Fruit fly (Drosophila melanogaster) whole organism, adult: ENCODE results near the gene Mcad.

Source experiments
- CG11617 ChIP-seq: fragments of 200-800 bp; sonication (Bioruptor generic); optimal IDR thresholded peaks from 2 replicates; lab custom pipeline; 2017; ENCODE audit warnings: mild to moderate bottlenecking, missing biosample characterization, missing genetic modification reagents, missing genetic modification characterization
- CG12768 ChIP-seq: fragments of 200-800 bp; sonication (Bioruptor generic); optimal IDR thresholded peaks from 2 replicates; lab custom pipeline; 2017; ENCODE audit warnings: missing biosample characterization, missing genetic modification characterization, mild to moderate bottlenecking, moderate library complexity, missing genetic modification reagents
- CG14711 ChIP-seq: fragments of 200-800 bp; sonication (Bioruptor generic); optimal IDR thresholded peaks from 2 replicates; lab custom pipeline; 2018; ENCODE audit warnings: missing biosample characterization, mild to moderate bottlenecking, missing genetic modification characterization, moderate library complexity
- CG1620 ChIP-seq: fragments of 200-800 bp; sonication (Bioruptor generic); optimal IDR thresholded peaks from 2 replicates; lab custom pipeline; 2016; ENCODE audit warnings: missing biosample characterization, missing genetic modification characterization
- CG33017 ChIP-seq: fragments of 200-800 bp; sonication (Bioruptor generic); optimal IDR thresholded peaks from 2 replicates; lab custom pipeline; 2018; ENCODE audit warnings: missing biosample characterization, mild to moderate bottlenecking, missing genetic modification characterization, moderate library complexity
- CG5204 ChIP-seq: fragments of 200-800 bp; sonication (Bioruptor generic); optimal IDR thresholded peaks from 2 replicates; lab custom pipeline; 2016; ENCODE audit warnings: missing biosample characterization, missing genetic modification characterization
- CG7045 ChIP-seq: fragments of 200-800 bp; sonication (Bioruptor generic); optimal IDR thresholded peaks from 2 replicates; lab custom pipeline; 2017; ENCODE audit warnings: missing biosample characterization, mild to moderate bottlenecking, missing genetic modification characterization
- CG7101 ChIP-seq: fragments of 200-800 bp; sonication (Bioruptor generic); optimal IDR thresholded peaks from 2 replicates; lab custom pipeline; 2018; ENCODE audit warnings: missing biosample characterization, mild to moderate bottlenecking, missing genetic modification characterization, moderate library complexity
- Clk ChIP-seq: fragments of 200-800 bp; sonication (Bioruptor generic); optimal IDR thresholded peaks from 2 replicates; lab custom pipeline; 2017; ENCODE audit warnings: missing biosample characterization, missing genetic modification characterization
- Crg-1 ChIP-seq: fragments of 200-800 bp; sonication (Bioruptor generic); optimal IDR thresholded peaks from 2 replicates; lab custom pipeline; 2016; ENCODE audit warnings: missing biosample characterization, missing genetic modification characterization
- Hr96 ChIP-seq: fragments of 200-800 bp; sonication (Bioruptor generic); optimal IDR thresholded peaks from 2 replicates; lab custom pipeline; 2016; ENCODE audit warnings: missing biosample characterization, missing genetic modification characterization
- Mnt ChIP-seq: fragments of 200-800 bp; sonication (Bioruptor generic); optimal IDR thresholded peaks from 2 replicates; lab custom pipeline; 2016; ENCODE audit warnings: missing biosample characterization, mild to moderate bottlenecking, missing genetic modification characterization
- bab1 ChIP-seq: fragments of 200-800 bp; sonication (Bioruptor generic); optimal IDR thresholded peaks from 3 replicates; lab custom pipeline; 2019; ENCODE audit warnings: missing biosample characterization, mild to moderate bottlenecking, missing genetic modification characterization, moderate library complexity
- cic ChIP-seq: fragments of 200-800 bp; sonication (Bioruptor generic); optimal IDR thresholded peaks from 2 replicates; lab custom pipeline; 2017; ENCODE audit warnings: missing biosample characterization, mild to moderate bottlenecking, missing genetic modification characterization, moderate library complexity
- cnc ChIP-seq, 2 experiments: fragments of >200 bp; optimal IDR thresholded peaks; 2 replicates each; lab custom pipeline; 2017
- kay ChIP-seq: fragments of 200-800 bp; sonication (Bioruptor generic); peaks from one replicate; lab custom pipeline; 2016; ENCODE audit warnings: missing biosample characterization, missing genetic modification characterization, borderline replicate concordance
- ovo ChIP-seq: fragments of 200-800 bp; sonication (Bioruptor generic); optimal IDR thresholded peaks from 2 replicates; lab custom pipeline; 2016; ENCODE audit warnings: missing biosample characterization, missing genetic modification characterization
- pad ChIP-seq: fragments of 200-800 bp; sonication (Bioruptor generic); optimal IDR thresholded peaks from 3 replicates; lab custom pipeline; 2017; ENCODE audit warnings: missing biosample characterization, missing genetic modification characterization, mild to moderate bottlenecking, moderate library complexity, missing genetic modification reagents
- tj ChIP-seq: fragments of 200-800 bp; sonication (Bioruptor generic); optimal IDR thresholded peaks from 3 replicates; lab custom pipeline; 2017; ENCODE audit warnings: missing biosample characterization, mild to moderate bottlenecking, missing genetic modification characterization, moderate library complexity
- toe ChIP-seq: fragments of 200-800 bp; sonication (Bioruptor generic); optimal IDR thresholded peaks from 2 replicates; lab custom pipeline; 2016; ENCODE audit warnings: missing biosample characterization, missing genetic modification characterization

Gene Mcad

dm6 chr3L:7721527-7721926 lies 2.4 kb downstream of the Mcad start:
- TF ChIP-seq pad (GFP tag; lab: Kevin White, UChicago) (no peak), tj (GFP tag; lab: Kevin White, UChicago) (no peak), CG7101 (tag; lab: Kevin White, UChicago) (peak; percentile 14), CG12768 (peak; percentile 23), CG5204 (GFP tag; lab: Kevin White, UChicago) (peak; percentile 4), CG1620 (GFP tag; lab: Kevin White, UChicago) (no peak), CG33017 (tag; lab: Kevin White, UChicago) (peak; percentile 38), Clk (GFP tag; lab: Kevin White, UChicago) (peak; percentile 8), CG14711 (tag; lab: Kevin White, UChicago) (no peak), cic (GFP tag; lab: Kevin White, UChicago) (peak; percentile 70), kay (peak; percentile 84), bab1 (GFP tag; lab: Kevin White, UChicago) (no peak), CG7045 (GFP tag; lab: Kevin White, UChicago) (no peak), Hr96 (GFP tag; lab: Kevin White, UChicago) (no peak)

dm6 chr3L:7726285-7726684 lies 7.1 kb downstream of the Mcad start, which contains the start of gene CG7457:
Gene CG7457, minus strand, starts transcription at chr3L:7726473.
- no peak for TF ChIP-seq CG11617
- peak; percentile 25 for TF ChIP-seq bab1 (GFP tag; lab: Kevin White, UChicago)

dm6 chr3L:7726690-7727089 lies 7.5 kb downstream of the Mcad start:
- TF ChIP-seq CG5204 (GFP tag; lab: Kevin White, UChicago) (no peak), CG7101 (tag; lab: Kevin White, UChicago) (no peak), pad (GFP tag; lab: Kevin White, UChicago) (no peak), ovo (GFP tag; lab: Kevin White, UChicago) (no peak), CG14711 (tag; lab: Kevin White, UChicago) (no peak), Clk (GFP tag; lab: Kevin White, UChicago) (no peak), cnc (optimal IDR thresholded peaks at IDR 0.05; lab: Kevin White, UChicago) (no peak)

- TF ChIP-seq pad (GFP tag; lab: Kevin White, UChicago) (no peak), CG7101 (tag; lab: Kevin White, UChicago) (no peak)
These were observed 13.1 kb downstream of the Mcad start, which contains the start of gene CG8492 for dm6 chr3L:7732141-7732748. Gene CG8492, minus strand, starts transcription at chr3L:7732191.

dm6 chr3L:7741953-7742352 lies 22.8 kb downstream of the Mcad start:
- no peak for TF ChIP-seq CG33017 (tag; lab: Kevin White, UChicago)

dm6 chr3L:7742941-7743340 lies 23.8 kb downstream of the Mcad start, which contains the start of gene Snmp2:
Gene Snmp2, minus strand, starts transcription at chr3L:7743041.
- no peak for TF ChIP-seq toe
- TF ChIP-seq Clk (GFP tag; lab: Kevin White, UChicago), result no peak
- no peak for TF ChIP-seq Hr96 (GFP tag; lab: Kevin White, UChicago)
- no peak for TF ChIP-seq cic (GFP tag; lab: Kevin White, UChicago)
- TF ChIP-seq CG33017 (tag; lab: Kevin White, UChicago), result no peak
- TF ChIP-seq Crg-1 (GFP tag; lab: Kevin White, UChicago), result no peak
- TF ChIP-seq CG11617, result no peak
- no peak for TF ChIP-seq pad (GFP tag; lab: Kevin White, UChicago)
- no peak for TF ChIP-seq CG12768
- no peak for TF ChIP-seq tj (GFP tag; lab: Kevin White, UChicago)
- no peak for TF ChIP-seq ovo (GFP tag; lab: Kevin White, UChicago)
- no peak for TF ChIP-seq bab1 (GFP tag; lab: Kevin White, UChicago)
- no peak for TF ChIP-seq CG7101 (tag; lab: Kevin White, UChicago)
- TF ChIP-seq CG14711 (tag; lab: Kevin White, UChicago), result no peak
- TF ChIP-seq CG5204 (GFP tag; lab: Kevin White, UChicago), result no peak
- TF ChIP-seq cnc (optimal IDR thresholded peaks at IDR 0.05; lab: Kevin White, UChicago), result no peak
- TF ChIP-seq CG1620 (GFP tag; lab: Kevin White, UChicago), result no peak

- TF ChIP-seq CG7101 (tag; lab: Kevin White, UChicago), result no peak
- no peak for TF ChIP-seq CG11617
- TF ChIP-seq CG1620 (GFP tag; lab: Kevin White, UChicago), result no peak
- no peak for TF ChIP-seq Crg-1 (GFP tag; lab: Kevin White, UChicago)
- no peak for TF ChIP-seq CG33017 (tag; lab: Kevin White, UChicago)
- TF ChIP-seq cic (GFP tag; lab: Kevin White, UChicago), result no peak
- TF ChIP-seq kay, result no peak
- TF ChIP-seq CG5204 (GFP tag; lab: Kevin White, UChicago), result no peak
- no peak for TF ChIP-seq Clk (GFP tag; lab: Kevin White, UChicago)
- no peak for TF ChIP-seq toe
- no peak for TF ChIP-seq CG14711 (tag; lab: Kevin White, UChicago)
- TF ChIP-seq bab1 (GFP tag; lab: Kevin White, UChicago), result no peak
- no peak for TF ChIP-seq CG12768
- no peak for TF ChIP-seq Mnt (GFP tag; lab: Kevin White, UChicago)
- no peak for TF ChIP-seq tj (GFP tag; lab: Kevin White, UChicago)
- TF ChIP-seq pad (GFP tag; lab: Kevin White, UChicago), result no peak
- no peak for TF ChIP-seq ovo (GFP tag; lab: Kevin White, UChicago)
- TF ChIP-seq Hr96 (GFP tag; lab: Kevin White, UChicago), result no peak
These were observed 24.6 kb downstream of the Mcad start for dm6 chr3L:7743741-7744140.
